Fruit fly (Drosophila melanogaster): ENCODE data around the gene Inx2.

Gene Inx2

DNA sequence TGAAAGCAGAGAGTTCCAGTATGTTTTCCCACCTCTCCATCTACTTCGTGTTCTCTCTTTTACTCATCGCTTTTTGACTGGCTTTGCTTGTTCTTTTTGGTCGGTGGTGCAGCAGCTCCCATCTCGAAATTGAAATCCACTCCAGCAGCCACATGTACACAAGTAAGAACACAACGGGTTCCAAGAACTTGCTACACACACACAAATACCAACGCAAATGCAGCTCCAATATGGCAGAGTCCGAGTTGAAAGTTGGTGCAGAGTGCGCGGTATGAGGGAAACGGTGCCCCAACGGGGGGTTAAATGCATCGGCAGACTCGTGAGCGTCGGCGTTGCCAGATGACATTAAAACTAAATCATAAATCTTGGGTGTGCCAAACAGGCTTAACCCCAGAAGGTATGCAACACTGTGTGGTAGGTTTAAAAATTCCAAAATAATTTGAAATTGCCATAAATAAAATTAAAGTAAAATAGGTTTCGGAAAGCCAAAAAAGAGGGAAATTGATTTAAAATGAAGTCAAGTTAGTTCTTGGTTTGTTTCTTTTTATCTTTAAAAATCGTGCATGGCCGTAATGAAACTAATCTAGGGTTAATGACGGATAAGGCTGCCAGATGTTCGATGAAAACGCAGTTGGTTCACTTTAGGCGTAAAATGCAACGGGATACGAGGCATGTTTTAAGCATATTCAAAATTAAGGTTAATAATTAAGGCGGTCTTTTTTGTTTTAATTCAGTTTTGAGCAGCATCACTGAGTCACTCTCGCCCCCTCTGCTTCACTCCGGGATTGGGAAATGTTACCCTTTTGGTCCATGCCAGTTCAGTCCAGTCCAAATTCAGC, 600 bp upstream of the Inx2 start (continued):
- TF ChIP-seq pnt (GFP tag; optimal IDR thresholded peaks at IDR 0.05) (no peak), Hr78 (GFP tag; optimal IDR thresholded peaks at IDR 0.05) (peak in 1 of 2 experiments; percentile 10), Vsx1 (GFP tag; optimal IDR thresholded peaks at IDR 0.05) (no peak), sc (optimal IDR thresholded peaks at IDR 0.05) (no peak), sc (GFP tag; optimal IDR thresholded peaks at IDR 0.05) (peak; percentile 32), Sry-δ (GFP tag; optimal IDR thresholded peaks at IDR 0.05) (no peak), lab (GFP tag; optimal IDR thresholded peaks at IDR 0.05) (no peak), CG16815 (GFP tag; optimal IDR thresholded peaks at IDR 0.05) (no peak), her (GFP tag; optimal IDR thresholded peaks at IDR 0.05) (no peak), unc-4 (GFP tag; IDR thresholded peaks at IDR 0.05; ENCODE audit: partially characterized antibody) (no peak), CG18599 (GFP tag; optimal IDR thresholded peaks at IDR 0.05) (no peak), abd-A (tag; optimal IDR thresholded peaks at IDR 0.05) (no peak), Doc3 (GFP tag; IDR thresholded peaks at IDR 0.05; ENCODE audit: partially characterized antibody) (no peak), CG4617 (GFP tag; optimal IDR thresholded peaks at IDR 0.05; ENCODE audit: borderline replicate concordance) (no peak), Neu2 (GFP tag; optimal IDR thresholded peaks at IDR 0.05; ENCODE audit: borderline replicate concordance) (no peak), CG6813 (GFP tag; optimal IDR thresholded peaks at IDR 0.05) (no peak), CG13123 (GFP tag; optimal IDR thresholded peaks at IDR 0.05) (no peak), CG8281 (tag; optimal IDR thresholded peaks at IDR 0.05) (no peak), schlank (tag; optimal IDR thresholded peaks at IDR 0.05) (no peak), bbx (GFP tag; IDR thresholded peaks at IDR 0.05; ENCODE audit: partially characterized antibody) (no peak), CG11093 (GFP tag; IDR thresholded peaks at IDR 0.05) (0 out of 3 replicates have a peak, but pooled peaks have one; percentile 38), CG11695 (GFP tag; IDR thresholded peaks at IDR 0.05) (no peak), Doc2 (GFP tag; IDR thresholded peaks at IDR 0.05) (no peak), CG12659 (GFP tag; optimal IDR thresholded peaks at IDR 0.05) (no peak), CG30020 (tag; optimal IDR thresholded peaks at IDR 0.05) (no peak), esg (GFP tag; conservative IDR thresholded peaks at IDR 0.05) (no peak), ewg (GFP tag; optimal IDR thresholded peaks at IDR 0.05) (peak; percentile 2), CG2116 (GFP tag; optimal IDR thresholded peaks at IDR 0.05) (peak; percentile 13), Max (GFP tag; optimal IDR thresholded peaks at IDR 0.05) (no peak), vvl (GFP tag; IDR thresholded peaks at IDR 0.05) (no peak), Oaz (GFP tag; IDR thresholded peaks at IDR 0.05) (no peak), nerfin-1 (tag; optimal IDR thresholded peaks at IDR 0.05) (no peak), CG8765 (GFP tag; IDR thresholded peaks at IDR 0.05) (no peak), CG6654 (GFP tag; optimal IDR thresholded peaks at IDR 0.05) (no peak), Bteb2 (GFP tag; optimal IDR thresholded peaks at IDR 0.05) (no peak), HmgD (GFP tag; optimal IDR thresholded peaks at IDR 0.05) (no peak), luna (GFP tag; optimal IDR thresholded peaks at IDR 0.05) (no peak), CG30403 (GFP tag; optimal IDR thresholded peaks at IDR 0.05) (peak; percentile 36), CG3281 (GFP tag; optimal IDR thresholded peaks at IDR 0.05) (no peak), CG18619 (GFP tag; optimal IDR thresholded peaks at IDR 0.05) (no peak), CG5953 (GFP tag; IDR thresholded peaks at IDR 0.05) (no peak), BEAF-32 (GFP tag; optimal IDR thresholded peaks at IDR 0.05) (peak; percentile 35), Dfd (GFP tag; optimal IDR thresholded peaks at IDR 0.05) (no peak), cg (GFP tag; optimal IDR thresholded peaks at IDR 0.05) (peak; percentile 54), CG12155 (GFP tag; optimal IDR thresholded peaks at IDR 0.05) (no peak), D (optimal IDR thresholded peaks at IDR 0.05) (no peak), D (GFP tag; optimal IDR thresholded peaks at IDR 0.05) (peak; percentile 42), Elba2 (GFP tag; optimal IDR thresholded peaks at IDR 0.05) (no peak), CG7357 (GFP tag; IDR thresholded peaks at IDR 0.05) (no peak)
